Fruit fly (Drosophila melanogaster) whole organism, embryonic: ENCODE measurements around the gene Rrp5.

Experiments used
- Aef1 ChIP-seq: fragments of 200-800 bp; sonication (Bioruptor generic); IDR thresholded peaks from 3 replicates; pipeline ENCODE4 v1.3.6; 2022; ENCODE audit warnings: missing biosample characterization, missing genetic modification characterization
- Atf-2 ChIP-seq: fragments of 200-800 bp; sonication (Bioruptor generic); optimal IDR thresholded peaks from 2 replicates; lab custom pipeline; 2016; ENCODE audit warnings: missing biosample characterization, missing genetic modification characterization
- Bdp1 ChIP-seq: fragments of 200-800 bp; sonication (Bioruptor generic); optimal IDR thresholded peaks from 3 replicates; lab custom pipeline; 2016; ENCODE audit warnings: missing biosample characterization, missing genetic modification characterization
- Blimp-1 ChIP-seq: fragments of 200-800 bp; sonication (Bioruptor generic); optimal IDR thresholded peaks from 3 replicates; lab custom pipeline; 2018; ENCODE audit warnings: missing biosample characterization, missing genetic modification characterization, mild to moderate bottlenecking, moderate library complexity, missing genetic modification reagents
- CG10209 ChIP-seq: fragments of 200-800 bp; sonication (Bioruptor generic); optimal IDR thresholded peaks from 3 replicates; lab custom pipeline; 2017; ENCODE audit warnings: missing biosample characterization, mild to moderate bottlenecking, missing genetic modification characterization, missing genetic modification reagents
- CG10462 ChIP-seq: fragments of 200-800 bp; sonication (Bioruptor generic); optimal IDR thresholded peaks from 2 replicates; lab custom pipeline; 2016; ENCODE audit warnings: missing biosample characterization, missing genetic modification characterization
- CG1233 ChIP-seq: fragments of 200-800 bp; sonication (Bioruptor generic); optimal IDR thresholded peaks from 4 replicates; lab custom pipeline; 2018; ENCODE audit warnings: missing biosample characterization, mild to moderate bottlenecking, missing genetic modification characterization
- CG12659 ChIP-seq: fragments of 200-800 bp; sonication (Bioruptor generic); optimal IDR thresholded peaks from 3 replicates; lab custom pipeline; 2017; ENCODE audit warnings: mild to moderate bottlenecking, missing biosample characterization, missing genetic modification reagents, missing genetic modification characterization
- CG14441 ChIP-seq: fragments of 200-800 bp; sonication (Bioruptor generic); IDR thresholded peaks from 2 replicates; pipeline ENCODE4 v1.3.6; 2022; ENCODE audit warnings: missing biosample characterization, missing genetic modification characterization
- CG16813 ChIP-seq: fragments of 200-800 bp; sonication (Bioruptor generic); IDR thresholded peaks from 3 replicates; pipeline ENCODE4 v1.3.6; 2022; ENCODE audit warnings: missing biosample characterization, missing genetic modification characterization; ENCODE audit not compliant: partially characterized antibody
- CG17361 ChIP-seq: fragments of 200-800 bp; sonication (Bioruptor generic); IDR thresholded peaks from 3 replicates; pipeline ENCODE4 v1.3.6; 2022; ENCODE audit warnings: missing biosample characterization, missing genetic modification characterization
- CG17385 ChIP-seq: fragments of 200-800 bp; sonication (Bioruptor generic); optimal IDR thresholded peaks from 3 replicates; lab custom pipeline; 2018; ENCODE audit warnings: missing biosample characterization, mild to moderate bottlenecking, missing genetic modification characterization
- CG17568 ChIP-seq: fragments of 200-800 bp; sonication (Bioruptor generic); optimal IDR thresholded peaks from 2 replicates; lab custom pipeline; 2018; ENCODE audit warnings: missing biosample characterization, mild to moderate bottlenecking, missing genetic modification characterization, moderate library complexity
- CG2875 ChIP-seq: fragments of 200-800 bp; sonication (Bioruptor generic); optimal IDR thresholded peaks from 2 replicates; lab custom pipeline; 2017; ENCODE audit warnings: missing biosample characterization, mild to moderate bottlenecking, missing genetic modification characterization, missing genetic modification reagents
- CG31388 ChIP-seq: fragments of 200-800 bp; sonication (Bioruptor generic); optimal IDR thresholded peaks from 2 replicates; lab custom pipeline; 2016; ENCODE audit warnings: missing biosample characterization, missing genetic modification characterization
- CG34224 ChIP-seq: fragments of 200-800 bp; sonication (Bioruptor generic); IDR thresholded peaks from 3 replicates; pipeline ENCODE4 v1.3.6; 2022; ENCODE audit warnings: missing biosample characterization, missing genetic modification characterization; ENCODE audit not compliant: partially characterized antibody
- CG7271 ChIP-seq: fragments of 200-800 bp; sonication (Bioruptor generic); optimal IDR thresholded peaks from 2 replicates; lab custom pipeline; 2018; ENCODE audit warnings: missing biosample characterization, mild to moderate bottlenecking, missing genetic modification characterization, moderate library complexity
- CG8944 ChIP-seq: fragments of 200-800 bp; sonication (Bioruptor generic); optimal IDR thresholded peaks from 3 replicates; lab custom pipeline; 2016; ENCODE audit warnings: missing biosample characterization, missing genetic modification characterization
- CG9797 ChIP-seq: fragments of 200-800 bp; sonication (Bioruptor generic); optimal IDR thresholded peaks from 3 replicates; lab custom pipeline; 2018; ENCODE audit warnings: missing biosample characterization, mild to moderate bottlenecking, missing genetic modification characterization
- Dfd ChIP-seq, 2 experiments: fragments of >200 bp; optimal IDR thresholded peaks; 2 replicates each; lab custom pipeline; 2017; ENCODE audit warnings: missing biosample characterization in 2 of 2, missing genetic modification characterization in 2 of 2
- GATAe ChIP-seq: fragments of 200-800 bp; sonication (Bioruptor generic); conservative IDR thresholded peaks from 2 replicates; pipeline ENCODE4 v1.3.6; 2022; ENCODE audit warnings: missing biosample characterization, missing genetic modification characterization
- Lim3 ChIP-seq: fragments of 200-800 bp; sonication (Bioruptor generic); IDR thresholded peaks from 2 replicates; pipeline ENCODE4 v1.3.6; 2022; ENCODE audit warnings: missing biosample characterization, missing genetic modification characterization
- Mad ChIP-seq: fragments of 200-800 bp; sonication (Bioruptor generic); optimal IDR thresholded peaks from 2 replicates; lab custom pipeline; 2016; ENCODE audit warnings: missing biosample characterization, missing genetic modification characterization
- Med ChIP-seq: fragments of 200-800 bp; sonication (Bioruptor generic); peaks from one replicate; lab custom pipeline; 2016; ENCODE audit warnings: missing biosample characterization, missing genetic modification characterization, mild to moderate bottlenecking, inconsistent platforms, moderate library complexity
- Oaz ChIP-seq: fragments of 200-800 bp; sonication (Bioruptor generic); IDR thresholded peaks from 2 replicates; pipeline ENCODE4 v1.3.6; 2022; ENCODE audit warnings: missing biosample characterization, missing genetic modification characterization
- Sox102F ChIP-seq: fragments of 200-800 bp; sonication (Bioruptor generic); optimal IDR thresholded peaks from 2 replicates; lab custom pipeline; 2018; ENCODE audit warnings: missing biosample characterization, mild to moderate bottlenecking, missing genetic modification characterization, moderate library complexity
- YL-1 ChIP-seq: fragments of 200-800 bp; sonication (Bioruptor generic); optimal IDR thresholded peaks from 3 replicates; lab custom pipeline; 2017; ENCODE audit warnings: missing biosample characterization, mild to moderate bottlenecking, missing genetic modification characterization
- cg ChIP-seq: fragments of 200-800 bp; sonication (Bioruptor generic); optimal IDR thresholded peaks from 3 replicates; lab custom pipeline; 2019; ENCODE audit warnings: missing biosample characterization, mild to moderate bottlenecking, missing genetic modification characterization, moderate library complexity
- dati ChIP-seq: fragments of 200-800 bp; sonication (Bioruptor generic); IDR thresholded peaks from 2 replicates; pipeline ENCODE4 v1.3.6; 2022; ENCODE audit warnings: missing biosample characterization, missing genetic modification characterization
- esg ChIP-seq: fragments of 200-800 bp; sonication (Bioruptor generic); conservative IDR thresholded peaks from 2 replicates; pipeline ENCODE4 v1.3.6; 2022; ENCODE audit warnings: missing biosample characterization, missing genetic modification characterization
- ftz-f1 ChIP-seq: fragments of 200-800 bp; sonication (Bioruptor generic); optimal IDR thresholded peaks from 2 replicates; lab custom pipeline; 2016; ENCODE audit warnings: missing biosample characterization, missing genetic modification characterization
- her ChIP-seq: fragments of 200-800 bp; sonication (Bioruptor generic); optimal IDR thresholded peaks from 2 replicates; lab custom pipeline; 2016; ENCODE audit warnings: missing biosample characterization, missing genetic modification characterization
- kni ChIP-seq: fragments of 200-800 bp; sonication (Bioruptor generic); optimal IDR thresholded peaks from 3 replicates; lab custom pipeline; 2017; ENCODE audit warnings: mild to moderate bottlenecking, missing biosample characterization, missing genetic modification reagents, missing genetic modification characterization
- lab ChIP-seq: fragments of 200-800 bp; sonication (Bioruptor generic); optimal IDR thresholded peaks from 3 replicates; lab custom pipeline; 2017; ENCODE audit warnings: missing biosample characterization, missing genetic modification characterization, mild to moderate bottlenecking, moderate library complexity, missing genetic modification reagents
- nerfin-1 ChIP-seq: fragments of 200-800 bp; sonication (Bioruptor generic); optimal IDR thresholded peaks from 3 replicates; lab custom pipeline; 2019; ENCODE audit warnings: missing biosample characterization, mild to moderate bottlenecking, missing genetic modification characterization, moderate library complexity
- otp ChIP-seq: fragments of 200-800 bp; sonication (Bioruptor generic); IDR thresholded peaks from 3 replicates; pipeline ENCODE4, ENCODE4 v1.3.6; 2022; ENCODE audit warnings: missing biosample characterization, missing genetic modification characterization
- peb ChIP-seq: fragments of 200-800 bp; sonication (Bioruptor generic); IDR thresholded peaks from 2 replicates; pipeline ENCODE4 v1.3.6; 2022; ENCODE audit warnings: missing biosample characterization, missing genetic modification characterization
- phol ChIP-seq: fragments of 200-800 bp; sonication (Bioruptor generic); optimal IDR thresholded peaks from 3 replicates; lab custom pipeline; 2018; ENCODE audit warnings: missing biosample characterization, mild to moderate bottlenecking, missing genetic modification characterization, moderate library complexity
- repo ChIP-seq: fragments of 200-800 bp; sonication (Bioruptor generic); optimal IDR thresholded peaks from 2 replicates; lab custom pipeline; 2016; ENCODE audit warnings: missing biosample characterization, missing genetic modification characterization
- rib ChIP-seq: fragments of 200-800 bp; sonication (Bioruptor generic); IDR thresholded peaks from 2 replicates; pipeline ENCODE4 v1.3.6; 2022; ENCODE audit warnings: missing biosample characterization, missing genetic modification characterization
- seq ChIP-seq: fragments of 200-800 bp; sonication (Bioruptor generic); IDR thresholded peaks from 2 replicates; pipeline ENCODE4 v1.3.6; 2022; ENCODE audit warnings: missing biosample characterization, missing genetic modification characterization
- shn ChIP-seq: fragments of 200-800 bp; sonication (Bioruptor generic); optimal IDR thresholded peaks from 3 replicates; lab custom pipeline; 2016; ENCODE audit warnings: missing biosample characterization, missing genetic modification characterization
- sisA ChIP-seq: fragments of 200-800 bp; sonication (Bioruptor generic); IDR thresholded peaks from 2 replicates; pipeline ENCODE4 v1.3.6; 2022; ENCODE audit warnings: missing biosample characterization, missing genetic modification characterization
- stwl ChIP-seq: fragments of 200-800 bp; sonication (Bioruptor generic); optimal IDR thresholded peaks from 3 replicates; lab custom pipeline; 2018; ENCODE audit warnings: missing biosample characterization, mild to moderate bottlenecking, missing genetic modification characterization, moderate library complexity
- tna ChIP-seq: fragments of 200-800 bp; sonication (Bioruptor generic); IDR thresholded peaks from 2 replicates; pipeline ENCODE4 v1.3.6; 2022; ENCODE audit warnings: missing biosample characterization, missing genetic modification characterization; ENCODE audit not compliant: partially characterized antibody
- trh ChIP-seq: fragments of 200-800 bp; sonication (Bioruptor generic); optimal IDR thresholded peaks from 2 replicates; lab custom pipeline; 2016; ENCODE audit warnings: missing biosample characterization, missing genetic modification characterization
- ttk ChIP-seq: fragments of 200-800 bp; sonication (Bioruptor generic); IDR thresholded peaks from 2 replicates; pipeline ENCODE4 v2.1.2; 2022; ENCODE audit warnings: missing biosample characterization, missing genetic modification characterization
- unpg ChIP-seq: fragments of 200-800 bp; sonication (Bioruptor generic); optimal IDR thresholded peaks from 3 replicates; lab custom pipeline; 2018; ENCODE audit warnings: missing biosample characterization, mild to moderate bottlenecking, missing genetic modification characterization, moderate library complexity
- zen ChIP-seq: fragments of 200-800 bp; sonication (Bioruptor generic); optimal IDR thresholded peaks from 3 replicates; lab custom pipeline; 2018; ENCODE audit warnings: missing biosample characterization, mild to moderate bottlenecking, missing genetic modification characterization, moderate library complexity
- zf30C ChIP-seq: fragments of 200-800 bp; sonication (Bioruptor generic); optimal IDR thresholded peaks from 3 replicates; lab custom pipeline; 2018; ENCODE audit warnings: missing biosample characterization, mild to moderate bottlenecking, missing genetic modification characterization

Rrp5 gene

dm6 chr3R:24333182-24333808, at the start of gene Rrp5, which contains the start of gene Dis3:
TSS of gene Rrp5 (minus strand) at chr3R:24333316.
TSS of gene Dis3 (plus strand) at chr3R:24333433.
- TF ChIP-seq CG1233 (no peak), Aef1 (GFP tag; lab: Robert Waterston, UW) (no peak), CG10209 (GFP tag; lab: Kevin White, UChicago) (no peak), GATAe (GFP tag; lab: Robert Waterston, UW) (peak; percentile 85), Bdp1 (GFP tag; lab: Kevin White, UChicago) (peak; percentile 38), Dfd (GFP tag; optimal IDR thresholded peaks at IDR 0.05; lab: Kevin White, UChicago) (no peak), cg (GFP tag; lab: Kevin White, UChicago) (no peak), Atf-2 (GFP tag; lab: Kevin White, UChicago) (no peak), stwl (tag; lab: Kevin White, UChicago) (no peak), peb (GFP tag; lab: Robert Waterston, UW) (no peak), zf30C (no peak), ttk (GFP tag; lab: Robert Waterston, UW) (peak; percentile 38; the same call in 1 of the 2 replicates), Oaz (GFP tag; lab: Robert Waterston, UW) (no peak), ftz-f1 (GFP tag; lab: Kevin White, UChicago) (peak; percentile 37), esg (no peak), dati (no peak), Blimp-1 (GFP tag; lab: Kevin White, UChicago) (no peak), Mad (peak; percentile 36), CG8944 (GFP tag; lab: Kevin White, UChicago) (peak; percentile 22), trh (no peak), CG14441 (GFP tag; lab: Robert Waterston, UW) (peak; percentile 30; the same call in 1 of the 2 replicates), CG34224 (GFP tag; lab: Robert Waterston, UW) (no peak; the same call in 2 of the 3 replicates), CG12659 (GFP tag; lab: Kevin White, UChicago) (no peak), repo (GFP tag; lab: Kevin White, UChicago) (no peak), tna (GFP tag; lab: Robert Waterston, UW) (no peak), Med (peak; percentile 92), YL-1 (GFP tag; lab: Kevin White, UChicago) (peak; percentile 97), CG17385 (GFP tag; lab: Kevin White, UChicago) (no peak), CG2875 (no peak), seq (GFP tag; lab: Robert Waterston, UW) (no peak), otp (no peak), CG17568 (GFP tag; lab: Kevin White, UChicago) (no peak), shn (GFP tag; lab: Kevin White, UChicago) (peak; percentile 38), her (peak; percentile 96), lab (no peak), phol (tag; lab: Kevin White, UChicago) (peak; percentile 74), CG10462 (GFP tag; lab: Kevin White, UChicago) (no peak), rib (no peak), kni (no peak), sisA (peak; percentile 57), CG7271 (tag; lab: Kevin White, UChicago) (no peak), unpg (GFP tag; lab: Kevin White, UChicago) (no peak), CG16813 (GFP tag; lab: Robert Waterston, UW) (peak; percentile 36; the same call in 1 of the 3 replicates), CG9797 (GFP tag; lab: Kevin White, UChicago) (peak; percentile 83), nerfin-1 (tag; lab: Kevin White, UChicago) (no peak), CG17361 (no peak), zen (tag; lab: Kevin White, UChicago) (no peak), Lim3 (GFP tag; lab: Robert Waterston, UW) (no peak), Sox102F (GFP tag; lab: Kevin White, UChicago) (no peak), CG31388 (GFP tag; lab: Kevin White, UChicago) (no peak)
